Fruit fly (Drosophila melanogaster) whole organism, wandering third instar larva: ENCODE measurements around the gene CG6927.

ENCODE experiments used
- Abd-B ChIP-seq: fragments of >200 bp; optimal IDR thresholded peaks from 2 replicates; lab custom pipeline; 2017; ENCODE audit warnings: missing biosample characterization, missing genetic modification characterization
- CG32264 ChIP-seq: fragments of 200-800 bp; sonication (Bioruptor generic); optimal IDR thresholded peaks from 2 replicates; lab custom pipeline; 2016; ENCODE audit warnings: missing biosample characterization, missing genetic modification characterization
- CG9705 ChIP-seq: fragments of 200-800 bp; sonication (Bioruptor generic); optimal IDR thresholded peaks from 2 replicates; lab custom pipeline; 2018; ENCODE audit warnings: missing biosample characterization, mild to moderate bottlenecking, missing genetic modification characterization
- CrebA ChIP-seq: fragments of 200-800 bp; sonication (Bioruptor generic); optimal IDR thresholded peaks from 2 replicates; lab custom pipeline; 2016; ENCODE audit warnings: missing biosample characterization, mild to moderate bottlenecking, missing genetic modification characterization, borderline replicate concordance
- Dfd ChIP-seq: fragments of >200 bp; optimal IDR thresholded peaks from 2 replicates; lab custom pipeline; 2017; ENCODE audit warnings: missing biosample characterization, missing genetic modification characterization
- Dif ChIP-seq: fragments of 200-275, 200-300 bp; sonication (Bioruptor generic); optimal IDR thresholded peaks from 2 replicates; lab custom pipeline; 2018; ENCODE audit warnings: missing biosample characterization, missing genetic modification characterization; ENCODE audit not compliant: partially characterized antibody
- GATAd ChIP-seq: sonication (Bioruptor generic); optimal IDR thresholded peaks from 2 replicates; lab custom pipeline; 2016; ENCODE audit warnings: missing biosample characterization, missing genetic modification characterization
- HLH106 ChIP-seq: fragments of 200-800 bp; optimal IDR thresholded peaks from 3 replicates; lab custom pipeline; 2019; ENCODE audit warnings: missing biosample characterization, mild to moderate bottlenecking, missing genetic modification characterization, moderate library complexity
- Hnf4 ChIP-seq: fragments of 200-800 bp; sonication (Bioruptor generic); optimal IDR thresholded peaks from 2 replicates; lab custom pipeline; 2016; ENCODE audit warnings: missing biosample characterization, mild to moderate bottlenecking, missing genetic modification characterization
- Hr78 ChIP-seq: fragments of >200 bp; optimal IDR thresholded peaks from 2 replicates; lab custom pipeline; 2017; ENCODE audit warnings: missing biosample characterization, missing genetic modification characterization
- Hr83 ChIP-seq: fragments of 200-300 bp; sonication (Bioruptor generic); optimal IDR thresholded peaks from 2 replicates; lab custom pipeline; 2016; ENCODE audit warnings: missing biosample characterization, mild to moderate bottlenecking, missing genetic modification characterization, moderate library complexity; ENCODE audit not compliant: poor library complexity, severe bottlenecking
- Jra ChIP-seq: sonication (Bioruptor generic); optimal IDR thresholded peaks from 2 replicates; lab custom pipeline; 2016; ENCODE audit warnings: missing biosample characterization, missing genetic modification characterization
- Mio ChIP-seq: sonication (Bioruptor generic); optimal IDR thresholded peaks from 2 replicates; lab custom pipeline; 2016; ENCODE audit warnings: missing biosample characterization, missing genetic modification characterization
- Myc ChIP-seq: fragments of >200 bp; optimal IDR thresholded peaks from 2 replicates; lab custom pipeline; 2017
- N ChIP-seq: fragments of >200 bp; optimal IDR thresholded peaks from 2 replicates; lab custom pipeline; 2018; ENCODE audit warnings: missing biosample characterization, missing external identifiers, missing genetic modification characterization
- OdsH ChIP-seq: fragments of 200-800 bp; sonication (Bioruptor generic); optimal IDR thresholded peaks from 2 replicates; lab custom pipeline; 2016; ENCODE audit warnings: missing biosample characterization, mild to moderate bottlenecking, missing genetic modification characterization
- Rel ChIP-seq, 2 experiments: fragments of 200-800 bp; sonication (Bioruptor generic) in 1 of 2; optimal IDR thresholded peaks; 2 replicates in 1 of 2; 3 replicates in 1 of 2; lab custom pipeline; 2016 to 2019; ENCODE audit warnings: mild to moderate bottlenecking in 2 of 2, missing biosample characterization in 2 of 2, missing genetic modification characterization in 2 of 2, moderate library complexity in 1 of 2
- Sp1 ChIP-seq: fragments of 200-800 bp; sonication (Bioruptor generic); optimal IDR thresholded peaks from 3 replicates; lab custom pipeline; 2019; ENCODE audit warnings: missing biosample characterization, mild to moderate bottlenecking, missing genetic modification characterization, moderate library complexity
- Vsx2 ChIP-seq: fragments of 200-300, 225-300 bp; sonication (Bioruptor generic); optimal IDR thresholded peaks from 2 replicates; lab custom pipeline; 2018; ENCODE audit warnings: missing biosample characterization, missing genetic modification characterization; ENCODE audit not compliant: partially characterized antibody
- br ChIP-seq: fragments of 200-800 bp; sonication (Bioruptor generic); optimal IDR thresholded peaks from 2 replicates; lab custom pipeline; 2016; ENCODE audit warnings: missing biosample characterization, missing genetic modification characterization
- brk ChIP-seq: fragments of 200-800 bp; sonication (Bioruptor generic); optimal IDR thresholded peaks from 2 replicates; lab custom pipeline; 2016; ENCODE audit warnings: missing biosample characterization, mild to moderate bottlenecking, missing genetic modification characterization
- dl ChIP-seq, 2 experiments: fragments of 175-275, 200-275 bp in 1 of 2; fragments of 200-275 bp in 1 of 2; sonication (Bioruptor generic); optimal IDR thresholded peaks; lab custom pipeline; 2018; ENCODE audit warnings: mild to moderate bottlenecking in 2 of 2, missing biosample characterization in 2 of 2, missing genetic modification characterization in 2 of 2, moderate library complexity in 2 of 2; ENCODE audit not compliant: partially characterized antibody in 2 of 2, insufficient read depth in 1 of 2
- dmrt93B ChIP-seq: fragments of 200-800 bp; sonication (Bioruptor generic); optimal IDR thresholded peaks from 2 replicates; lab custom pipeline; 2018; ENCODE audit warnings: missing biosample characterization, mild to moderate bottlenecking, missing genetic modification characterization
- dsf ChIP-seq: sonication (Bioruptor generic); optimal IDR thresholded peaks from 2 replicates; lab custom pipeline; 2016; ENCODE audit warnings: missing biosample characterization, missing genetic modification characterization, borderline replicate concordance
- ey ChIP-seq: fragments of 200-800 bp; sonication (Bioruptor generic); optimal IDR thresholded peaks from 2 replicates; lab custom pipeline; 2016; ENCODE audit warnings: missing biosample characterization, missing genetic modification characterization
- foxo ChIP-seq, 2 experiments: fragments of 200-800 bp; sonication (Bioruptor generic); optimal IDR thresholded peaks; 2 replicates in 1 of 2; 3 replicates in 1 of 2; lab custom pipeline; 2016 to 2017; ENCODE audit warnings: missing biosample characterization in 2 of 2, missing genetic modification characterization in 2 of 2
- fru ChIP-seq: fragments of 200-800 bp; sonication (Bioruptor generic); optimal IDR thresholded peaks from 3 replicates; lab custom pipeline; 2016; ENCODE audit warnings: missing biosample characterization, mild to moderate bottlenecking, missing genetic modification characterization
- h ChIP-seq: fragments of 200-800 bp; sonication (Bioruptor generic); optimal IDR thresholded peaks from 3 replicates; lab custom pipeline; 2016; ENCODE audit warnings: missing biosample characterization, mild to moderate bottlenecking, missing genetic modification characterization
- jim ChIP-seq: fragments of 175-275, 200-325 bp; sonication (Bioruptor generic); optimal IDR thresholded peaks from 2 replicates; lab custom pipeline; 2016; ENCODE audit warnings: missing biosample characterization, mild to moderate bottlenecking, missing genetic modification characterization
- lola ChIP-seq: fragments of >200 bp; optimal IDR thresholded peaks from 2 replicates; lab custom pipeline; 2017; ENCODE audit warnings: missing biosample characterization, missing genetic modification characterization
- pan ChIP-seq: fragments of >200 bp; optimal IDR thresholded peaks from 2 replicates; lab custom pipeline; 2017
- psq ChIP-seq: fragments of 200-800 bp; sonication (Bioruptor generic); optimal IDR thresholded peaks from 3 replicates; lab custom pipeline; 2017; ENCODE audit warnings: missing biosample characterization, mild to moderate bottlenecking, missing genetic modification characterization, moderate library complexity
- rgr ChIP-seq: fragments of 200-800 bp; sonication (Bioruptor generic); optimal IDR thresholded peaks from 3 replicates; lab custom pipeline; 2016; ENCODE audit warnings: missing biosample characterization, mild to moderate bottlenecking, missing genetic modification characterization
- sage ChIP-seq: fragments of 200-800 bp; sonication (Bioruptor generic); optimal IDR thresholded peaks from 2 replicates; lab custom pipeline; 2016; ENCODE audit warnings: missing biosample characterization, mild to moderate bottlenecking, missing genetic modification characterization
- sv ChIP-seq: fragments of 200-800 bp; sonication (Bioruptor generic); optimal IDR thresholded peaks from 3 replicates; lab custom pipeline; 2016; ENCODE audit warnings: missing biosample characterization, missing genetic modification characterization
- tai ChIP-seq: sonication (Bioruptor generic); optimal IDR thresholded peaks from 2 replicates; lab custom pipeline; 2016; ENCODE audit warnings: missing biosample characterization, missing genetic modification characterization
- usp ChIP-seq: fragments of >200 bp; optimal IDR thresholded peaks from 2 replicates; lab custom pipeline; 2017; ENCODE audit warnings: missing biosample characterization, missing genetic modification characterization
- woc ChIP-seq: sonication (Bioruptor generic); optimal IDR thresholded peaks from 2 replicates; lab custom pipeline; 2016; ENCODE audit warnings: missing biosample characterization, mild to moderate bottlenecking, missing genetic modification characterization

CG6927 gene

dm6 chrX:4931048-4931447, 24.3 kb downstream of the CG6927 start:
- TF ChIP-seq brk (GFP tag; lab: Kevin White, UChicago) (peak; percentile 12), N (GFP tag; lab: Kevin White, UChicago) (no peak), Hr83 (GFP tag; lab: Kevin White, UChicago) (peak; percentile 17), tai (peak; percentile 24), Hr78 (GFP tag; lab: Kevin White, UChicago) (no peak), woc (GFP tag; lab: Kevin White, UChicago) (peak; percentile 5), sage (GFP tag; lab: Kevin White, UChicago) (peak; percentile 37), Hnf4 (GFP tag; lab: Kevin White, UChicago) (peak; percentile 7)

- TF ChIP-seq tai (peak; percentile 57), Myc (lab: Kevin White, UChicago) (no peak), woc (GFP tag; lab: Kevin White, UChicago) (no peak), foxo (GFP tag; optimal IDR thresholded peaks at IDR 0.05; lab: Kevin White, UChicago) (peak in 1 of 2 experiments; percentile 43), lola (GFP tag; lab: Kevin White, UChicago) (no peak), dsf (peak; percentile 36), jim (GFP tag; lab: Kevin White, UChicago) (no peak), sv (GFP tag; lab: Kevin White, UChicago) (no peak), HLH106 (peak; percentile 15), Mio (GFP tag; lab: Kevin White, UChicago) (no peak), Abd-B (GFP tag; lab: Kevin White, UChicago) (no peak), OdsH (GFP tag; lab: Kevin White, UChicago) (peak; percentile 59), rgr (GFP tag; lab: Kevin White, UChicago) (peak; percentile 51), ey (GFP tag; lab: Kevin White, UChicago) (peak; percentile 30), Dif (no peak), Hr83 (GFP tag; lab: Kevin White, UChicago) (peak; percentile 91), GATAd (GFP tag; lab: Kevin White, UChicago) (no peak), Vsx2 (GFP tag; lab: Kevin White, UChicago) (no peak), CrebA (GFP tag; lab: Kevin White, UChicago) (no peak), Dfd (GFP tag; lab: Kevin White, UChicago) (no peak), brk (GFP tag; lab: Kevin White, UChicago) (no peak), pan (lab: Kevin White, UChicago) (no peak), br (GFP tag; lab: Kevin White, UChicago) (peak; percentile 30), CG9705 (GFP tag; lab: Kevin White, UChicago) (no peak), dmrt93B (GFP tag; lab: Kevin White, UChicago) (peak; percentile 7), psq (peak; percentile 94), Rel (GFP tag; optimal IDR thresholded peaks at IDR 0.05; lab: Kevin White, UChicago) (no peak), Rel (tag; optimal IDR thresholded peaks at IDR 0.05; lab: Kevin White, UChicago) (no peak), Jra (GFP tag; lab: Kevin White, UChicago) (peak; percentile 30), fru (GFP tag; lab: Kevin White, UChicago) (peak; percentile 62), Sp1 (GFP tag; lab: Kevin White, UChicago) (peak; percentile 33), N (GFP tag; lab: Kevin White, UChicago) (no peak), dl (GFP tag; optimal IDR thresholded peaks at IDR 0.05; lab: Kevin White, UChicago; ENCODE audit: insufficient read depth in 1 of 2, partially characterized antibody in 2 of 2) (no peak), usp (GFP tag; lab: Kevin White, UChicago) (no peak), Hr78 (GFP tag; lab: Kevin White, UChicago) (no peak), Hnf4 (GFP tag; lab: Kevin White, UChicago) (peak; percentile 21), h (GFP tag; lab: Kevin White, UChicago) (peak; percentile 75), CG32264 (GFP tag; lab: Kevin White, UChicago) (no peak), sage (GFP tag; lab: Kevin White, UChicago) (peak; percentile 11)
Observed at dm6 chrX:4935979-4936843, 29.5 kb downstream of the CG6927 start.
